Worm (Caenorhabditis elegans) whole organism, late embryonic: ENCODE measurements around the gene ZK930.7.

Experiments used
- ama-1 ChIP-seq: fragments of 150-350 bp; optimal IDR thresholded peaks from 2 replicates; lab custom pipeline; 2014
- nhr-232 ChIP-seq: sonication (generic microtip); optimal IDR thresholded peaks from 2 replicates; lab custom pipeline; 2016; ENCODE audit warnings: missing genetic modification characterization, missing compliant biosample characterization

DNA sequence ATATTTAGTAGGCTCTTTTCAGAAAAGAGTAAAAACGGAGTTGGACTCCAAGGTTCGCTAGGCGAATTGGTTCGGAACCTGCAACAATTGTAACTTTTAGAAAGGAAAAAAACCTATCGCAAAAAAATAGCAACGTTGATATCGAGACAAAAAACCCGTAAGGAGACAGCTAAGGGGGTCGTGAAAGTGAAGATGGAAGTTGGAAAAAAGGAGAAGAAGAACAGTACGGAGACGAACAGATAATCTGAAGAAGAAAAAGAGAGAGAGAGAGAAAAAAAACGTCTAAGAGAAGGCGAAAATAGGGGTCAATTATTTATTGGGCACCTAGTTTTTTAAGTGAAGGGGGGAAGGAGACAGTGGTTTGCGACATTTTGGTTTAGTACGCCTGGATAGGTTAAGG, 20.9 kb downstream of the ZK930.7 start, which contains the start of gene lin-29:
- TF ChIP-seq ama-1 (lab: Kevin White, UChicago) (no peak), nhr-232 (tag; lab: Kevin White, UChicago) (no peak)
